Worm (Caenorhabditis elegans) whole organism, L4 larva: ENCODE measurements around the gene srw-82.

ENCODE experiments used
- ces-1 ChIP-seq: fragments of 150-350 bp; sonication (generic microtip); optimal IDR thresholded peaks from 4 replicates; lab custom pipeline; 2014; ENCODE audit warnings: missing biosample characterization, missing genetic modification reagents, missing genetic modification characterization
- dve-1 ChIP-seq: sonication (generic microtip); optimal IDR thresholded peaks from 2 replicates; lab custom pipeline; 2017; ENCODE audit warnings: antibody characterized with exemption, mild to moderate bottlenecking, missing genetic modification characterization, missing compliant biosample characterization; ENCODE audit not compliant: insufficient read depth
- egl-27 ChIP-seq: sonication (generic microtip); optimal IDR thresholded peaks from 3 replicates; lab custom pipeline; 2017; ENCODE audit warnings: missing biosample characterization, missing genetic modification reagents, missing genetic modification characterization
- lin-15B ChIP-seq: fragments of 150-350 bp; sonication (generic microtip); optimal IDR thresholded peaks from 3 replicates; lab custom pipeline; 2014; ENCODE audit warnings: missing biosample characterization, missing genetic modification characterization
- lin-29 ChIP-seq: fragments of 200-800 bp; sonication (Bioruptor generic); IDR thresholded peaks from 2 replicates; pipeline ENCODE4 v1.3.6; 2022; ENCODE audit warnings: missing genetic modification reagents, missing genetic modification characterization, missing compliant biosample characterization
- lir-3 ChIP-seq: sonication (generic microtip); optimal IDR thresholded peaks from 2 replicates; lab custom pipeline; 2016; ENCODE audit warnings: mild to moderate bottlenecking, missing genetic modification characterization, missing compliant biosample characterization
- mep-1 ChIP-seq: fragments of 150-350 bp; sonication (generic microtip); optimal IDR thresholded peaks from 3 replicates; lab custom pipeline; 2014; ENCODE audit warnings: missing biosample characterization, missing genetic modification characterization
- nhr-237 ChIP-seq: sonication (generic microtip); optimal IDR thresholded peaks from 2 replicates; lab custom pipeline; 2017; ENCODE audit warnings: missing biosample characterization, missing genetic modification characterization
- nhr-25 ChIP-seq: sonication (generic microtip); optimal IDR thresholded peaks from 2 replicates; lab custom pipeline; 2017; ENCODE audit warnings: missing genetic modification characterization, mild to moderate bottlenecking, missing compliant biosample characterization, antibody characterized with exemption, moderate library complexity, borderline replicate concordance; ENCODE audit not compliant: insufficient read depth
- unc-62 ChIP-seq, 3 experiments: fragments of 150-350 bp in 1 of 3; sonication (generic microtip); optimal IDR thresholded peaks in 2 of 3; peaks in 1 of 3; 1 replicate in 1 of 3; 2 replicates in 2 of 3; lab custom pipeline; 2014 to 2017; ENCODE audit warnings: missing biosample characterization in 3 of 3, missing genetic modification characterization in 3 of 3, missing genetic modification reagents in 3 of 3, missing genotype in 1 of 3

- TF ChIP-seq lin-29 (no peak), unc-62 (GFP tag; optimal IDR thresholded peaks at IDR 0.05 in 1 of 2; lab: Kevin White, UChicago) (no peak), unc-62 (tag; optimal IDR thresholded peaks at IDR 0.05; lab: Kevin White, UChicago) (no peak), lin-15B (tag; lab: Kevin White, UChicago) (no peak), nhr-25 (tag; lab: Kevin White, UChicago) (no peak), lir-3 (no peak), mep-1 (no peak), ces-1 (GFP tag; lab: Kevin White, UChicago) (no peak), egl-27 (no peak), dve-1 (tag; lab: Kevin White, UChicago) (no peak), nhr-237 (tag; lab: Kevin White, UChicago) (no peak)
Observed at ce11 chrV:18414051-18414450, 17.5 kb upstream of the srw-82 start, which contains the start of gene txt-8.
